Fruit fly (Drosophila melanogaster): ENCODE results near the gene Atg1.
A peak's percentile ranks its signal among the peaks of the same experiment; 100 is the strongest.

Atg1 gene

dm6 chr3L:12806290-12806743 is 1.4 kb upstream of the Atg1 start (continued):
- TF ChIP-seq oc (tag; optimal IDR thresholded peaks at IDR 0.05) = peak; percentile 64
- no peak for TF ChIP-seq NK7.1 (GFP tag; optimal IDR thresholded peaks at IDR 0.05)
- peak; percentile 50 for TF ChIP-seq gsb-n (tag; optimal IDR thresholded peaks at IDR 0.05)
- TF ChIP-seq Sry-β (GFP tag; optimal IDR thresholded peaks at IDR 0.05) = no peak
- TF ChIP-seq her (GFP tag; optimal IDR thresholded peaks at IDR 0.05) = no peak
- no peak for TF ChIP-seq ken (GFP tag; IDR thresholded peaks at IDR 0.05)
- TF ChIP-seq Ets65A (GFP tag) = no peak
- no peak for TF ChIP-seq shn (GFP tag; optimal IDR thresholded peaks at IDR 0.05)
- no peak for TF ChIP-seq Atf-2 (GFP tag; optimal IDR thresholded peaks at IDR 0.05)
- TF ChIP-seq CG17359 (tag; optimal IDR thresholded peaks at IDR 0.05) = peak; percentile 67
- no peak for TF ChIP-seq B-H1 (GFP tag; IDR thresholded peaks at IDR 0.05)
- TF ChIP-seq Hr39 (optimal IDR thresholded peaks at IDR 0.05) = no peak
- no peak for TF ChIP-seq gce (GFP tag; IDR thresholded peaks at IDR 0.05)
- TF ChIP-seq tll (GFP tag; optimal IDR thresholded peaks at IDR 0.05) = no peak
- TF ChIP-seq Xbp1 (GFP tag; optimal IDR thresholded peaks at IDR 0.05) = peak; percentile 68
- no peak for TF ChIP-seq dimm (GFP tag; IDR thresholded peaks at IDR 0.05)
- no peak for TF ChIP-seq ham (GFP tag; IDR thresholded peaks at IDR 0.05)
- no peak for TF ChIP-seq Lhr (GFP tag; optimal IDR thresholded peaks at IDR 0.05)
- peak; percentile 69 for TF ChIP-seq BtbVII (GFP tag; optimal IDR thresholded peaks at IDR 0.05)
- no peak for TF ChIP-seq CG17612 (GFP tag; IDR thresholded peaks at IDR 0.05)
- TF ChIP-seq CG18619 (GFP tag; optimal IDR thresholded peaks at IDR 0.05) = peak; percentile 38
- TF ChIP-seq Hr3 (GFP tag; optimal IDR thresholded peaks at IDR 0.05) = peak; percentile 45
- no peak for TF ChIP-seq Hmx (GFP tag; optimal IDR thresholded peaks at IDR 0.05)
- no peak for TF ChIP-seq GATAe (GFP tag; conservative IDR thresholded peaks at IDR 0.05)
- no peak for TF ChIP-seq CkIIα-i1 (GFP tag; IDR thresholded peaks at IDR 0.05)
- TF ChIP-seq CG33213 (GFP tag; optimal IDR thresholded peaks at IDR 0.05) = peak; percentile 36
- no peak for TF ChIP-seq Kr (GFP tag; optimal IDR thresholded peaks at IDR 0.05)
- peak; percentile 37 for TF ChIP-seq Ssrp (tag; optimal IDR thresholded peaks at IDR 0.05)
- TF ChIP-seq D19B (GFP tag; optimal IDR thresholded peaks at IDR 0.05) = peak; percentile 35
- TF ChIP-seq sna (GFP tag; IDR thresholded peaks at IDR 0.05; ENCODE audit: partially characterized antibody) = no peak
- peak; percentile 55 for TF ChIP-seq lbe (GFP tag; optimal IDR thresholded peaks at IDR 0.05)
- no peak for TF ChIP-seq CG4404 (GFP tag; IDR thresholded peaks at IDR 0.05)
- no peak for TF ChIP-seq kay (GFP tag; optimal IDR thresholded peaks at IDR 0.05)
- no peak for TF ChIP-seq pho (GFP tag; optimal IDR thresholded peaks at IDR 0.05)
- no peak for TF ChIP-seq CG7271 (tag; optimal IDR thresholded peaks at IDR 0.05)
- TF ChIP-seq ranshi (GFP tag; IDR thresholded peaks at IDR 0.05) = no peak
- no peak for TF ChIP-seq H15 (GFP tag; IDR thresholded peaks at IDR 0.05)
- TF ChIP-seq CG12219 (GFP tag; optimal IDR thresholded peaks at IDR 0.05) = peak; percentile 57
- no peak for TF ChIP-seq Fer2 (tag; optimal IDR thresholded peaks at IDR 0.05)
- no peak for TF ChIP-seq pb (GFP tag; optimal IDR thresholded peaks at IDR 0.05)
- TF ChIP-seq Lim3 (GFP tag; IDR thresholded peaks at IDR 0.05) = no peak
- TF ChIP-seq CG10654 (GFP tag; optimal IDR thresholded peaks at IDR 0.05) = peak; percentile 43
- TF ChIP-seq corto (GFP tag; optimal IDR thresholded peaks at IDR 0.05) = no peak
- no peak for TF ChIP-seq lov (optimal IDR thresholded peaks at IDR 0.05)
- TF ChIP-seq lov (GFP tag; IDR thresholded peaks at IDR 0.05) = no peak; the same call in 2 of the 3 replicates
- peak; percentile 17 for TF ChIP-seq CG6683 (GFP tag; optimal IDR thresholded peaks at IDR 0.05)
- TF ChIP-seq B-H2 (GFP tag; optimal IDR thresholded peaks at IDR 0.05) = no peak
- TF ChIP-seq Fer1 (GFP tag; optimal IDR thresholded peaks at IDR 0.05) = peak; percentile 74
- peak; percentile 22 for TF ChIP-seq Chrac-16 (GFP tag; optimal IDR thresholded peaks at IDR 0.05)
- TF ChIP-seq Camta (GFP tag; optimal IDR thresholded peaks at IDR 0.05) = no peak
- TF ChIP-seq CG4360 (GFP tag; IDR thresholded peaks at IDR 0.05) = peak; percentile 73
- peak; percentile 74 for TF ChIP-seq grau (tag; optimal IDR thresholded peaks at IDR 0.05)
- no peak for TF ChIP-seq jumu (GFP tag; optimal IDR thresholded peaks at IDR 0.05)

Data from whole organism, embryonic.